Worm (Caenorhabditis elegans): ENCODE measurements around the gene srg-6.

Gene srg-6

ce11 chrIII:6265911-6266310 lies at the start of gene srg-6:
Gene srg-6 (minus strand): TSS chrIII:6266011.
- TF ChIP-seq dao-5 (tag; optimal IDR thresholded peaks at IDR 0.05) (no peak), him-1 (tag; optimal IDR thresholded peaks at IDR 0.05) (no peak)

ce11 chrIII:6315515-6315914 lies 49.7 kb upstream of the srg-6 start:
- TF ChIP-seq W03F9.2 (tag; optimal IDR thresholded peaks at IDR 0.05) (no peak), him-1 (tag; optimal IDR thresholded peaks at IDR 0.05) (no peak), dao-5 (tag; optimal IDR thresholded peaks at IDR 0.05) (no peak)

ce11 chrIII:6312244-6312643 lies 46.4 kb upstream of the srg-6 start:
- TF ChIP-seq dao-5 (tag; optimal IDR thresholded peaks at IDR 0.05): no peak
- no peak for TF ChIP-seq him-1 (tag; optimal IDR thresholded peaks at IDR 0.05)
- TF ChIP-seq W03F9.2 (tag; optimal IDR thresholded peaks at IDR 0.05): no peak

ce11 chrIII:6311452-6311851 lies 45.6 kb upstream of the srg-6 start:
- TF ChIP-seq W03F9.2 (tag; optimal IDR thresholded peaks at IDR 0.05) (no peak), dao-5 (tag; optimal IDR thresholded peaks at IDR 0.05) (no peak), him-1 (tag; optimal IDR thresholded peaks at IDR 0.05) (no peak)

ce11 chrIII:6310352-6310751 lies 44.5 kb upstream of the srg-6 start:
- TF ChIP-seq him-1 (tag; optimal IDR thresholded peaks at IDR 0.05) (no peak), dao-5 (tag; optimal IDR thresholded peaks at IDR 0.05) (no peak), W03F9.2 (tag; optimal IDR thresholded peaks at IDR 0.05) (no peak)

- no peak for TF ChIP-seq him-1 (tag; optimal IDR thresholded peaks at IDR 0.05)
- no peak for TF ChIP-seq W03F9.2 (tag; optimal IDR thresholded peaks at IDR 0.05)
- TF ChIP-seq dao-5 (tag; optimal IDR thresholded peaks at IDR 0.05): no peak
Measured at ce11 chrIII:6309066-6309465, 43.3 kb upstream of the srg-6 start, which contains the start of gene gar-2. Gene gar-2 (plus strand): TSS chrIII:6309366.

- TF ChIP-seq W03F9.2 (tag; optimal IDR thresholded peaks at IDR 0.05) (no peak), him-1 (tag; optimal IDR thresholded peaks at IDR 0.05) (no peak), dao-5 (tag; optimal IDR thresholded peaks at IDR 0.05) (no peak)
Measured at ce11 chrIII:6307832-6308231, 42.0 kb upstream of the srg-6 start.

- TF ChIP-seq him-1 (tag; optimal IDR thresholded peaks at IDR 0.05) (no peak), W03F9.2 (tag; optimal IDR thresholded peaks at IDR 0.05) (no peak), dao-5 (tag; optimal IDR thresholded peaks at IDR 0.05) (no peak)
Measured at ce11 chrIII:6303787-6304186, 38.0 kb upstream of the srg-6 start.

- TF ChIP-seq W03F9.2 (tag; optimal IDR thresholded peaks at IDR 0.05) (no peak), him-1 (tag; optimal IDR thresholded peaks at IDR 0.05) (peak; percentile 45)
Measured at ce11 chrIII:6303114-6303647, 37.4 kb upstream of the srg-6 start, which contains the start of gene F47D12.9. Gene F47D12.9 (minus strand): TSS chrIII:6303380.

ce11 chrIII:6300297-6300696 lies 34.5 kb upstream of the srg-6 start:
- TF ChIP-seq dao-5 (tag; optimal IDR thresholded peaks at IDR 0.05) (no peak), him-1 (tag; optimal IDR thresholded peaks at IDR 0.05) (no peak), W03F9.2 (tag; optimal IDR thresholded peaks at IDR 0.05) (no peak)

ce11 chrIII:6298131-6298530 lies 32.3 kb upstream of the srg-6 start, which contains the start of gene F47D12.3:
Gene F47D12.3 (plus strand): TSS chrIII:6298461.
- no peak for TF ChIP-seq him-1 (tag; optimal IDR thresholded peaks at IDR 0.05)
- no peak for TF ChIP-seq W03F9.2 (tag; optimal IDR thresholded peaks at IDR 0.05)
- no peak for TF ChIP-seq dao-5 (tag; optimal IDR thresholded peaks at IDR 0.05)

ce11 chrIII:6297599-6297998 lies 31.8 kb upstream of the srg-6 start:
- no peak for TF ChIP-seq him-1 (tag; optimal IDR thresholded peaks at IDR 0.05)
- no peak for TF ChIP-seq W03F9.2 (tag; optimal IDR thresholded peaks at IDR 0.05)
- TF ChIP-seq dao-5 (tag; optimal IDR thresholded peaks at IDR 0.05): no peak

- no peak for TF ChIP-seq dao-5 (tag; optimal IDR thresholded peaks at IDR 0.05)
- no peak for TF ChIP-seq him-1 (tag; optimal IDR thresholded peaks at IDR 0.05)
- TF ChIP-seq W03F9.2 (tag; optimal IDR thresholded peaks at IDR 0.05): no peak
Measured at ce11 chrIII:6295972-6296700, 30.3 kb upstream of the srg-6 start, which contains the start of gene F47D12.7. Gene F47D12.7 (minus strand): TSS chrIII:6296022.

ce11 chrIII:6290469-6291182 lies 24.8 kb upstream of the srg-6 start:
- TF ChIP-seq W03F9.2 (tag; optimal IDR thresholded peaks at IDR 0.05) (no peak), dao-5 (tag; optimal IDR thresholded peaks at IDR 0.05) (no peak), him-1 (tag; optimal IDR thresholded peaks at IDR 0.05) (no peak)
